Worm (Caenorhabditis elegans) whole organism, L4/young adult: ENCODE results near the gene C04C3.14.

ENCODE experiments used
- W03F9.2 ChIP-seq: fragments of 150-350 bp; optimal IDR thresholded peaks from 2 replicates; lab custom pipeline; 2014; ENCODE audit warnings: missing biosample characterization, missing genetic modification characterization
- him-1 ChIP-seq: sonication (generic microtip); optimal IDR thresholded peaks from 2 replicates; lab custom pipeline; 2016; ENCODE audit warnings: missing genotype, missing genetic modification reagents, missing genetic modification characterization, missing compliant biosample characterization

DNA sequence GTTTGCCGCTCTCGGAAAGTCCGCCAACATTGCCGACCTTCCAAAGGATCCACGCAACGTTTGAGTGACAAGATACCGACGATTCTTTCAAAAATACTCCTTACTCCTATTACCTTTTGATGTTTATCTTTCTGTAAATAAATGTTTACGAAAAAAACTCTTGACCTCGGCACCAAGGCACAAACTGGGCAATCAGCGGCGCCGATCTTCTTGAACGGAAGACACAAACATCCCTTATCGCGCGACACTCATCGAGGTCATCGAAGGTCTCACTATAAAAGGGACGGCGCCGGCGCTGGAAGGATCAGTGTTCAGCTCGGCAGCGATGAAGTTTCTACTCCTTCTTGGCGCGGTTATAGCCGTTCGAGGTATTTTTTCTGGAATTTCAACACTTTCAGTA lies 43.7 kb downstream of the C04C3.14 start, which contains the start of gene grd-3:
- TF ChIP-seq W03F9.2 (tag; lab: Kevin White, UChicago): no peak
- TF ChIP-seq him-1 (tag; lab: Kevin White, UChicago): no peak
